Worm (Caenorhabditis elegans) whole organism, L1 larva: ENCODE measurements around the gene chil-14.

Experiments
- C04F5.9 ChIP-seq: sonication (generic microtip); optimal IDR thresholded peaks from 2 replicates; lab custom pipeline; 2016; ENCODE audit warnings: missing genetic modification characterization, missing compliant biosample characterization
- C16A3.4 ChIP-seq: fragments of 150-350 bp; optimal IDR thresholded peaks from 2 replicates; lab custom pipeline; 2014; ENCODE audit warnings: missing biosample characterization, missing genetic modification characterization
- C34B4.2 ChIP-seq: sonication (generic microtip); optimal IDR thresholded peaks from 2 replicates; lab custom pipeline; 2017; ENCODE audit warnings: mild to moderate bottlenecking, missing genetic modification characterization, missing compliant biosample characterization
- aha-1 ChIP-seq: fragments of 150-350 bp; optimal IDR thresholded peaks from 2 replicates; lab custom pipeline; 2014; ENCODE audit warnings: missing biosample characterization, missing genetic modification characterization
- alr-1 ChIP-seq: fragments of 200-800 bp; sonication (Bioruptor generic); optimal IDR thresholded peaks from 2 replicates; lab custom pipeline; 2018; ENCODE audit warnings: borderline replicate concordance, mild to moderate bottlenecking, missing genetic modification characterization, missing compliant biosample characterization
- blmp-1 ChIP-seq: fragments of 150-350 bp; optimal IDR thresholded peaks from 2 replicates; lab custom pipeline; 2014; ENCODE audit warnings: missing biosample characterization, missing genetic modification characterization
- ceh-8 ChIP-seq: fragments of 200-800 bp; sonication (Bioruptor generic); optimal IDR thresholded peaks from 2 replicates; lab custom pipeline; 2018; ENCODE audit warnings: mild to moderate bottlenecking, missing genetic modification characterization, moderate library complexity, missing compliant biosample characterization
- ceh-82 ChIP-seq, 3 experiments: fragments of 150-350 bp in 1 of 3; sonication (generic microtip) in 2 of 3; optimal IDR thresholded peaks; 2 replicates each; lab custom pipeline; 2014 to 2017; ENCODE audit warnings: missing biosample characterization in 3 of 3, missing genetic modification characterization in 3 of 3
- ceh-88 ChIP-seq: fragments of 200-800 bp; sonication (Bioruptor generic); IDR thresholded peaks from 2 replicates; pipeline ENCODE4 v1.3.6; 2022; ENCODE audit warnings: missing genetic modification characterization, missing compliant biosample characterization
- ceh-90 ChIP-seq: sonication (generic microtip); optimal IDR thresholded peaks from 2 replicates; lab custom pipeline; 2016; ENCODE audit warnings: missing genetic modification characterization, missing compliant biosample characterization
- dpl-1 ChIP-seq, 3 experiments: fragments of 150-350 bp in 2 of 3; sonication (generic microtip) in 1 of 3; optimal IDR thresholded peaks; 2 replicates each; lab custom pipeline; 2014 to 2017; ENCODE audit warnings: missing biosample characterization in 3 of 3, missing genetic modification characterization in 3 of 3, missing genetic modification reagents in 3 of 3
- dsc-1 ChIP-seq: sonication (generic microtip); optimal IDR thresholded peaks from 2 replicates; lab custom pipeline; 2016; ENCODE audit warnings: mild to moderate bottlenecking, missing genetic modification characterization, missing compliant biosample characterization
- egl-13 ChIP-seq: sonication (generic microtip); optimal IDR thresholded peaks from 2 replicates; lab custom pipeline; 2016; ENCODE audit warnings: missing genotype, missing genetic modification reagents, missing genetic modification characterization, missing compliant biosample characterization
- elt-2 ChIP-seq: sonication (generic microtip); optimal IDR thresholded peaks from 2 replicates; lab custom pipeline; 2016; ENCODE audit warnings: missing genetic modification characterization, mild to moderate bottlenecking, inconsistent platforms, missing compliant biosample characterization, missing genetic modification reagents
- fkh-10 ChIP-seq: sonication (generic microtip); optimal IDR thresholded peaks from 2 replicates; lab custom pipeline; 2017; ENCODE audit warnings: missing biosample characterization, missing genetic modification reagents, missing genetic modification characterization
- fkh-4 ChIP-seq: sonication (generic microtip); optimal IDR thresholded peaks from 2 replicates; lab custom pipeline; 2016; ENCODE audit warnings: missing compliant biosample characterization, missing genetic modification characterization, borderline replicate concordance
- grh-1 ChIP-seq: fragments of 200-800 bp; sonication (Bioruptor generic); IDR thresholded peaks from 2 replicates; pipeline ENCODE4 v1.3.6; 2022; ENCODE audit warnings: missing genetic modification reagents, missing genetic modification characterization, missing compliant biosample characterization
- hlh-17 ChIP-seq: fragments of 200-800 bp; sonication (Bioruptor generic); optimal IDR thresholded peaks from 2 replicates; lab custom pipeline; 2018; ENCODE audit warnings: missing genetic modification characterization, mild to moderate bottlenecking, missing compliant biosample characterization, moderate library complexity, borderline replicate concordance
- hlh-4 ChIP-seq: sonication (generic microtip); optimal IDR thresholded peaks from 2 replicates; lab custom pipeline; 2016; ENCODE audit warnings: mild to moderate bottlenecking, missing genetic modification characterization, missing compliant biosample characterization
- hpl-2 ChIP-seq: fragments of 150-350 bp; optimal IDR thresholded peaks from 2 replicates; lab custom pipeline; 2014; ENCODE audit warnings: missing biosample characterization, missing genetic modification reagents, missing genetic modification characterization
- irx-1 ChIP-seq: sonication (generic microtip); optimal IDR thresholded peaks from 2 replicates; lab custom pipeline; 2016; ENCODE audit warnings: missing genetic modification characterization, missing compliant biosample characterization
- isw-1 ChIP-seq: fragments of 200-800 bp; sonication (Bioruptor generic); IDR thresholded peaks from 2 replicates; pipeline ENCODE4 v1.3.6; 2022; ENCODE audit warnings: missing genetic modification characterization, missing compliant biosample characterization
- jun-1 ChIP-seq: fragments of 150-350 bp; optimal IDR thresholded peaks from 2 replicates; lab custom pipeline; 2014; ENCODE audit warnings: missing biosample characterization, missing genetic modification reagents, missing genetic modification characterization
- lin-13 ChIP-seq: fragments of 150-350 bp; optimal IDR thresholded peaks from 2 replicates; lab custom pipeline; 2014; ENCODE audit warnings: missing biosample characterization, missing genetic modification reagents, missing genetic modification characterization
- lin-14 ChIP-seq: fragments of 200-800 bp; sonication (Bioruptor generic); optimal IDR thresholded peaks from 2 replicates; lab custom pipeline; 2018; ENCODE audit warnings: mild to moderate bottlenecking, missing genetic modification characterization, moderate library complexity, missing compliant biosample characterization
- lin-39 ChIP-seq: fragments of 150-350 bp; optimal IDR thresholded peaks from 2 replicates; lab custom pipeline; 2014; ENCODE audit warnings: missing biosample characterization, missing genetic modification reagents, missing genetic modification characterization
- lir-3 ChIP-seq: sonication (generic microtip); optimal IDR thresholded peaks from 2 replicates; lab custom pipeline; 2016; ENCODE audit warnings: mild to moderate bottlenecking, missing genetic modification characterization, moderate library complexity, missing compliant biosample characterization; ENCODE audit not compliant: poor library complexity
- mep-1 ChIP-seq: fragments of 150-350 bp; optimal IDR thresholded peaks from 2 replicates; lab custom pipeline; 2014; ENCODE audit warnings: missing biosample characterization, missing genetic modification characterization
- nhr-11 ChIP-seq: fragments of 150-350 bp; optimal IDR thresholded peaks from 2 replicates; lab custom pipeline; 2014; ENCODE audit warnings: missing biosample characterization, missing genetic modification characterization
- nhr-19 ChIP-seq: fragments of 200-800 bp; sonication (Bioruptor generic); conservative IDR thresholded peaks from 2 replicates; pipeline ENCODE4 v1.3.6; 2022; ENCODE audit warnings: missing genetic modification characterization, missing compliant biosample characterization
- nhr-20 ChIP-seq: sonication (generic microtip); optimal IDR thresholded peaks from 2 replicates; lab custom pipeline; 2016; ENCODE audit warnings: mild to moderate bottlenecking, missing genetic modification characterization, missing compliant biosample characterization
- nhr-237 ChIP-seq: fragments of 150-350 bp; optimal IDR thresholded peaks from 2 replicates; lab custom pipeline; 2014; ENCODE audit warnings: missing biosample characterization, missing genetic modification characterization
- nhr-77 ChIP-seq: fragments of 150-350 bp; optimal IDR thresholded peaks from 2 replicates; lab custom pipeline; 2014; ENCODE audit warnings: missing biosample characterization, missing genetic modification characterization
- nhr-90 ChIP-seq: sonication (generic microtip); optimal IDR thresholded peaks from 2 replicates; lab custom pipeline; 2016; ENCODE audit warnings: mild to moderate bottlenecking, missing genetic modification characterization, missing compliant biosample characterization; ENCODE audit not compliant: poor library complexity
- pag-3 ChIP-seq: sonication (generic microtip); optimal IDR thresholded peaks from 2 replicates; lab custom pipeline; 2017; ENCODE audit warnings: missing genetic modification characterization, mild to moderate bottlenecking, missing compliant biosample characterization, antibody characterized with exemption, borderline replicate concordance; ENCODE audit not compliant: insufficient read depth
- pax-3 ChIP-seq: fragments of 200-800 bp; sonication (Bioruptor generic); optimal IDR thresholded peaks from 2 replicates; lab custom pipeline; 2018; ENCODE audit warnings: mild to moderate bottlenecking, missing genetic modification characterization, moderate library complexity, missing compliant biosample characterization
- pqm-1 ChIP-seq: sonication (generic microtip); optimal IDR thresholded peaks from 3 replicates; lab custom pipeline; 2017; ENCODE audit warnings: missing biosample characterization, missing genetic modification characterization
- sox-4 ChIP-seq: sonication (generic microtip); optimal IDR thresholded peaks from 2 replicates; lab custom pipeline; 2016; ENCODE audit warnings: missing genetic modification characterization, missing compliant biosample characterization
- sup-37 ChIP-seq: fragments of 200-800 bp; sonication (Bioruptor generic); optimal IDR thresholded peaks from 2 replicates; lab custom pipeline; 2018; ENCODE audit warnings: mild to moderate bottlenecking, missing genetic modification characterization, missing compliant biosample characterization
- tbx-2 ChIP-seq: sonication (generic microtip); optimal IDR thresholded peaks from 2 replicates; lab custom pipeline; 2016; ENCODE audit warnings: missing genetic modification characterization, missing compliant biosample characterization
- unc-130 ChIP-seq: fragments of 150-350 bp; optimal IDR thresholded peaks from 2 replicates; lab custom pipeline; 2017; ENCODE audit warnings: missing biosample characterization, missing genetic modification characterization, inconsistent platforms
- unc-30 ChIP-seq: sonication (generic microtip); optimal IDR thresholded peaks from 2 replicates; lab custom pipeline; 2017; ENCODE audit warnings: missing biosample characterization, missing genetic modification characterization
- xbp-1 ChIP-seq: sonication (generic microtip); optimal IDR thresholded peaks from 2 replicates; lab custom pipeline; 2016; ENCODE audit warnings: missing genetic modification characterization, missing compliant biosample characterization
- zag-1 ChIP-seq: fragments of 150-350 bp; optimal IDR thresholded peaks from 2 replicates; lab custom pipeline; 2014; ENCODE audit warnings: missing biosample characterization, missing genetic modification characterization
- ztf-11 ChIP-seq, 2 experiments: sonication (generic microtip); optimal IDR thresholded peaks; 2 replicates each; lab custom pipeline; 2016 to 2017; ENCODE audit warnings: missing genetic modification characterization in 2 of 2, missing biosample characterization in 1 of 2, missing compliant biosample characterization in 1 of 2
- ztf-4 ChIP-seq: fragments of 150-350 bp; optimal IDR thresholded peaks from 2 replicates; lab custom pipeline; 2014; ENCODE audit warnings: missing biosample characterization, missing genetic modification characterization

chil-14 gene

DNA sequence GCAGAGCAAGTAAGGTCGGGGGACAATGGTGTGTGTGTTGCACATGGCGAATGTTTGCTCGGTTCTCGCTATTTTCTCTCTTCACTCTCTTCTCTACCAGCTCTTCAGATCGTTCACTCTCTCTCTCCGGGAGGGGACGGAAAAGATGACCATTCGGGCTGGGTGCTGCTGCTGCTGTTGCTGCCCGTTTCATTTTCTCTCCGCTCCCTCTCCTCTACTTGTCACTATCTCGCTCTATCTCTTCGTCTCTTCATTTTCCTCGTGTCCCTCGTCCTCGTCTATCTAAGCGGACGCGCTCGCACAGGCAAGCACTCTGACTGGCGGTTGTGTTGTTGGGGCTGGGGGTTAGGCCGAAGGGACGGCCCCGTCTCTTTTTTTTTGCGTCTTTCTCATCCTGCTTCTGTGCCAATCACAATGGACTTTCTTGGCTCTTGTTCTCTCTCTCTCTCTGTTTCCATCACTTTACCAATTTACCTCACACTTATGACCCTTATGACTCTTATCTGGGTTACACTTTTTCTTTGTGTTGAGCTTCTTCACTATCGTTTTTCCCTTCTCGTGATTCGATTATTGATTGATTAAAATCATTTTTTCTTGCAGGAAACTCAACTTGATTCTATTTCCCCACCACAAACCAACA, 19.7 kb downstream of the chil-14 start, which contains the start of the genes F53E2.2 and unc-60 (continued):
- TF ChIP-seq dpl-1 (GFP tag; optimal IDR thresholded peaks at IDR 0.05; lab: Kevin White, UChicago) = peak; percentile 2 to 35 (median 19)
- no peak for TF ChIP-seq egl-13
- no peak for TF ChIP-seq ceh-8 (GFP tag; lab: Kevin White, UChicago)
- peak; percentile 30; the same call in 1 of the 2 replicates for TF ChIP-seq isw-1 (GFP tag; lab: Robert Waterston, UW)
- TF ChIP-seq ceh-82 (tag; optimal IDR thresholded peaks at IDR 0.05; lab: Kevin White, UChicago) = peak in 2 of 3 experiments; percentile 69 to 78
- TF ChIP-seq hlh-4 (tag; lab: Kevin White, UChicago) = no peak
- TF ChIP-seq unc-30 = no peak
- peak; percentile 40 for TF ChIP-seq nhr-20 (tag; lab: Kevin White, UChicago)
- TF ChIP-seq mep-1 (tag; lab: Kevin White, UChicago) = peak; percentile 59
- TF ChIP-seq unc-130 = no peak
- TF ChIP-seq C16A3.4 (tag; lab: Kevin White, UChicago) = peak; percentile 35
- no peak for TF ChIP-seq fkh-4
- no peak; the same call in 1 of the 2 replicates for TF ChIP-seq nhr-19
- no peak for TF ChIP-seq pqm-1 (tag; lab: Kevin White, UChicago)
- no peak for TF ChIP-seq nhr-237
- TF ChIP-seq elt-2 (tag; lab: Kevin White, UChicago) = peak; percentile 5
- no peak for TF ChIP-seq lin-39
- TF ChIP-seq jun-1 (tag; lab: Kevin White, UChicago) = peak; percentile 68
- TF ChIP-seq alr-1 = no peak
- TF ChIP-seq xbp-1 (tag; lab: Kevin White, UChicago) = peak; percentile 44
- no peak for TF ChIP-seq hpl-2 (GFP tag; lab: Kevin White, UChicago)
- peak in 1 of 2 experiments; percentile 54 for TF ChIP-seq ztf-11 (tag; optimal IDR thresholded peaks at IDR 0.05; lab: Kevin White, UChicago)
- TF ChIP-seq C04F5.9 (tag; lab: Kevin White, UChicago) = no peak
- peak; percentile 34 for TF ChIP-seq lin-13 (GFP tag; lab: Kevin White, UChicago)
- no peak for TF ChIP-seq sox-4 (tag; lab: Kevin White, UChicago)
- no peak for TF ChIP-seq sup-37 (GFP tag; lab: Kevin White, UChicago)
- no peak for TF ChIP-seq grh-1
- TF ChIP-seq lir-3 = no peak
- TF ChIP-seq irx-1 (tag; lab: Kevin White, UChicago) = peak; percentile 29
- TF ChIP-seq blmp-1 (tag; lab: Kevin White, UChicago) = peak; percentile 49
- TF ChIP-seq aha-1 (tag; lab: Kevin White, UChicago) = no peak
- no peak for TF ChIP-seq pax-3 (tag; lab: Kevin White, UChicago)
- TF ChIP-seq tbx-2 = peak; percentile 68
- peak; percentile 72 for TF ChIP-seq ztf-4
- no peak for TF ChIP-seq ceh-88
- TF ChIP-seq fkh-10 (GFP tag; lab: Kevin White, UChicago) = no peak
- no peak for TF ChIP-seq pag-3 (tag; lab: Kevin White, UChicago)
- TF ChIP-seq hlh-17 (GFP tag; lab: Kevin White, UChicago) = no peak
- peak; percentile 59 for TF ChIP-seq nhr-77 (tag; lab: Kevin White, UChicago)
- no peak for TF ChIP-seq nhr-11 (tag; lab: Kevin White, UChicago)
- TF ChIP-seq dsc-1 (tag; lab: Kevin White, UChicago) = peak; percentile 46
- TF ChIP-seq ceh-90 (tag; lab: Kevin White, UChicago) = no peak
- peak; percentile 25 for TF ChIP-seq nhr-90 (tag; lab: Kevin White, UChicago)
- TF ChIP-seq zag-1 (tag; lab: Kevin White, UChicago) = no peak
- TF ChIP-seq C34B4.2 = no peak
- peak; percentile 98 for TF ChIP-seq lin-14 (GFP tag; lab: Kevin White, UChicago)
- TF ChIP-seq, all 84 proteins: peak for 33
